Fruit fly (Drosophila melanogaster) S2 (cell line): ENCODE measurements around the gene moi.

ENCODE experiments used
- CG8478 ChIP-seq: fragments of >200 bp; optimal IDR thresholded peaks from 2 replicates; lab custom pipeline; 2018
- CTCF ChIP-seq, 2 experiments: fragments of >200 bp; optimal IDR thresholded peaks; 2 replicates each; lab custom pipeline; 2018

- TF ChIP-seq CTCF (optimal IDR thresholded peaks at IDR 0.05; lab: Kevin White, UChicago) (no peak), CG8478 (lab: Kevin White, UChicago) (no peak)
Measured at dm6 chr3R:18296737-18297136, 41.4 kb downstream of the moi start.
